Worm (Caenorhabditis elegans): ENCODE results near the gene ergi-2.

DNA sequence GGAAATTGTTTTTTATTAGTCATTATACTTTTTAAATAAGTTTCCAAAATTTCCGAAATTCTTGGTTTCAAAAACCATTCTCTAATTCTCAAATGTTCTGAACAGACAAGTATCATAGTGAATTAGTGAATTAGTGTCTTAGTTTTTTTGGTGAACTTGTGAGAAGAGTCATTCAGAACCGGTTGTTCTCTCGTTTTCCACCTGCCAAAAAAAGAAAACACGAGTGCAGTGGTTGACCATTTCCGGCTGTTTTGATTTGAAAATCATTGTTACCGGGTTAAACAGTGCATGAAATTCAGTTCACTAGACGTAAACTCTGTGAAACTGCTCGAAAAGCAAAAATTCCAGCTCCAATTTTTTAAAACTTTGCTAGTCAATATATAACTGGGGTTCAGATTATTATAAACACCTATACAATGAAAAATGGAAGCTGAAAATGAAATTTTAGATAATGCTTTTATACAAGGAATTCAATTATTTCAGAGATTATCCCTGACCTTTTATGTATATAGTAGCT is 32.6 kb upstream of the ergi-2 start:
- TF ChIP-seq ama-1 (optimal IDR thresholded peaks at IDR 0.05) = no peak
- TF ChIP-seq tbx-37 (GFP tag; conservative IDR thresholded peaks at IDR 0.05) = no peak
- TF ChIP-seq B0310.2 (tag; optimal IDR thresholded peaks at IDR 0.05) = no peak
- no peak for TF ChIP-seq ceh-36 (tag; optimal IDR thresholded peaks at IDR 0.05)

Measured in whole organism, early embryonic.